Worm (Caenorhabditis elegans): ENCODE data around the gene gpa-9.

DNA sequence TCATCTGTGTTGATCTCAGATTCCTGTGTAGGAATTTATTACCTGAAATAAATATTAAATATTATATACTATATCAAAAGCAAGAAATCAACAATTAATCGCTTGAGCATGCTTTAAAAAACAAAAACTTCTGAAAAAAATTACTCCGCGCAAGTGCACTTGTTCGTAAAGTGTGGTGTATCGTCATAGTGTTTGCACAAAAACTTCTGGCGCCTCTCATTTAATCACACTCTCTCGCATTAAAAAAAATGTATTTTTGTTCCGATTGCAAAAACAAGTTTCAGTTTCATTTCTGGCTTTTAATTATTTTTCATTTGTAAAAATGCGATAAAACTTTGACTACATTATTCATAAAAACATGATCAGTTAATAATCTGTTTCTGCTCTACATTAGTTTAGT is 50.0 kb downstream of the gpa-9 start, which contains the start of the genes C14C10.10 and ril-2:
- no peak for TF ChIP-seq egl-27 (tag; optimal IDR thresholded peaks at IDR 0.05)
- no peak for TF ChIP-seq nhr-28 (tag; optimal IDR thresholded peaks at IDR 0.05)
- TF ChIP-seq pqm-1 (tag; optimal IDR thresholded peaks at IDR 0.05): no peak
- no peak for TF ChIP-seq ZK546.5 (tag; optimal IDR thresholded peaks at IDR 0.05)
- no peak for TF ChIP-seq ceh-9 (tag; optimal IDR thresholded peaks at IDR 0.05)
- no peak for TF ChIP-seq skn-1 (tag; optimal IDR thresholded peaks at IDR 0.05)
- TF ChIP-seq nhr-76 (tag; optimal IDR thresholded peaks at IDR 0.05): no peak
- no peak for TF ChIP-seq snpc-4 (tag; optimal IDR thresholded peaks at IDR 0.05)
- TF ChIP-seq ama-1 (optimal IDR thresholded peaks at IDR 0.05): no peak
- no peak for TF ChIP-seq sea-2 (GFP tag; optimal IDR thresholded peaks at IDR 0.05)
- TF ChIP-seq R02D3.7 (tag; optimal IDR thresholded peaks at IDR 0.05): no peak
